Worm (Caenorhabditis elegans) whole organism, L4/young adult: Measurements from ENCODE around the gene fbxa-43.
"Not testable (repeated sequence)": the region's sequence is repeated elsewhere in the genome, so short reads cannot be mapped to it uniquely, and the experiment has no call there.

Source experiments
- W03F9.2 ChIP-seq: fragments of 150-350 bp; optimal IDR thresholded peaks from 2 replicates; lab custom pipeline; 2014; ENCODE audit warnings: missing biosample characterization, missing genetic modification characterization
- dao-5 ChIP-seq: sonication (generic microtip); optimal IDR thresholded peaks from 2 replicates; lab custom pipeline; 2016; ENCODE audit warnings: missing genotype, missing genetic modification characterization, moderate library complexity, missing compliant biosample characterization
- him-1 ChIP-seq: sonication (generic microtip); optimal IDR thresholded peaks from 2 replicates; lab custom pipeline; 2016; ENCODE audit warnings: missing genotype, missing genetic modification reagents, missing genetic modification characterization, missing compliant biosample characterization

Gene fbxa-43

DNA sequence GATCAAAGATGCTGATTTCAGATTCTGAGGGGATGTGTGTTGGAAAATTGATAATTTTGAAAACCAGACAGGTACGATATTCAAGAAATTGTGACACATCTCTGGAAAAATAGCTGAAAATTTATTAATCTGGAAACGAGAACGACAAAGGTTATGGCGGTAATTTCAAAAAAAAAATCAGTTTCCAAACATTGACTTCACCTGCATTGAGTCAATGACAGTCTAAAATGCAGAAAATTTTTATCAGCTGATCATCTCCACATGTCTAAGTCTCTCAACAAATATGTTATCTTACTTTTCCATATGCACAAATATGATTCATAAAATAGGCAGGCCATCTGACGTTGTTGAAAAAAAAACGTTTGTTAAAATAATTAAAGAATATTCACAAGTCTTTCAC is 13.3 kb upstream of the fbxa-43 start, which contains the start of gene fbxa-48:
Gene fbxa-48 (minus strand): TSS at position 101 of the 400 bp plus-strand sequence.
- no peak for TF ChIP-seq him-1 (tag; lab: Kevin White, UChicago)
- no peak for TF ChIP-seq dao-5 (tag; lab: Kevin White, UChicago)
- no peak for TF ChIP-seq W03F9.2 (tag; lab: Kevin White, UChicago)

DNA sequence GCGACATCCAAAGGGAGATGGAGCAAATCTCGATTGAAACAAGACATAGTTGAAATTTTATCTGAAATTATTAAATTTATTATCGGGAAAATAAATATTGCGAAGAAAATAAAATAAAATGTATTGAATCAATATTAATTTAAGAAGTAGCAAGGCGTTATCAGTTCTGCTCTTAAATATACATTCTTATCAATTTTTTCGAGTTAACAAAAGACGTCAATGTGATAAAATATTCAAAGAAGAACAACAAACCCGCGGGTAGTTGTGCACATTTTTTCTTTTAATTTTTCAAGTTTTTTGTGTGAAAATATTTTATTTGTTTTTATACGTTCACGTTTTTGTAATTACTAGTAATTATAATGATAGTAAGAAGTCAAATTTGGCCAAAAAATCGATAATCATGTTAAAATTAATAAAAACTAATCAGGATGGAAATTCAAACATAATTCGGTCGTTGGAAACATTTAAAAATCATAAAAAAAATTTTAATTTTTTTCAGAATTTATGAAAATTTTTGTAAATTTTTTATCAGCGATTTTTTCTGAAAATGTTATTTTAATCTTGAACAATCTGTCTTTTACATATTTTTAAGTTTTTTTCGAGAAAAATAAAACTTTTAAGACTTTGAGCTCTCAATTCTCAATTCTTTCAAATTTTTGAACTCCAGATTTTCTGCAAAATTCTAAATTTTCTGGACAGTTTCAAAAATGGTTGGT is 7.4 kb upstream of the fbxa-43 start, which contains the start of gene fbxa-9:
Gene fbxa-9 (plus strand): TSS at position 666 of the 716 bp plus-strand sequence.
- TF ChIP-seq W03F9.2 (tag; lab: Kevin White, UChicago) (no peak), dao-5 (tag; lab: Kevin White, UChicago) (no peak), him-1 (tag; lab: Kevin White, UChicago) (no peak)

DNA sequence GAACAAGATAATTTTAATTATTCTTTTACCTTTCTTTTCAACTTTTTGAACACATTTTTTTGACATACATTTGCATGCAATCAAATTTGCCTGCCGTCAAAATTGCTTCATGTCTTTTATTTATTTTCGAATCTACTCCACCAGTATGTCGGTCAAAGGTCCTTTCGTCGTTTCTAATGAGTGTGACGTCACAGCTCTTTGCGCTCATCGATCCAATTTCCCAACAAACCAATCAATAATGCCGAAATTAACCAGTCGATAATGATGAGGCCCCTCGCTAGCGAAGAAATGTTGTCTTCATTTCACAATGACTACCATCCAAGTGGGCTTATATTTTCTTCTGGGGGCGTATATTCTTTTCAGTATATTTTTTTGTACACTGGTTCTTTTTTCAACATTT is 4.2 kb upstream of the fbxa-43 start, which contains the start of gene Y54F10BM.6:
Gene Y54F10BM.6 (plus strand): TSS at position 301 of the 400 bp plus-strand sequence.
- no peak for TF ChIP-seq W03F9.2 (tag; lab: Kevin White, UChicago)
- no peak for TF ChIP-seq him-1 (tag; lab: Kevin White, UChicago)
- TF ChIP-seq dao-5 (tag; lab: Kevin White, UChicago): no peak

DNA sequence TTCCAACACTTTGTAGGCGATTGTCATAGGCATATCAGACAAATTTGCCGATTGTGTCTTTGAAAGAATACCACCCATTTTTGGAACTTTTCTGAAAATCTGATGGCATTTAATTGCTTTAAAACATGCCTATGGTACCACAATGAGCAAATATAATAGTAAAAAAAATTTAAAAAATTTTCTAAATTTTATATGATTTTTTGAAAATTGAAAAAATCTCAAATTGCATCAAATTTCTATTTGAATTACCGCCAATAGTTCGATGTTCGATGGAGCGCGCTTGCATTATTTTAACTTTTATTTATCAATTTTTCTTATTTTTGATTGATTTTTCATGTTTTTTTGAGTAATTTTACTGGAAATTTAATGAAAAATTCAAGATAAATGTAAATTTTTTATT is 2.6 kb upstream of the fbxa-43 start, which contains the start of gene fbxa-42:
Gene fbxa-42 (minus strand): TSS at position 101 of the 400 bp plus-strand sequence.
- TF ChIP-seq W03F9.2, him-1, dao-5 (tag; lab: Kevin White, UChicago): not testable (repeated sequence)

DNA sequence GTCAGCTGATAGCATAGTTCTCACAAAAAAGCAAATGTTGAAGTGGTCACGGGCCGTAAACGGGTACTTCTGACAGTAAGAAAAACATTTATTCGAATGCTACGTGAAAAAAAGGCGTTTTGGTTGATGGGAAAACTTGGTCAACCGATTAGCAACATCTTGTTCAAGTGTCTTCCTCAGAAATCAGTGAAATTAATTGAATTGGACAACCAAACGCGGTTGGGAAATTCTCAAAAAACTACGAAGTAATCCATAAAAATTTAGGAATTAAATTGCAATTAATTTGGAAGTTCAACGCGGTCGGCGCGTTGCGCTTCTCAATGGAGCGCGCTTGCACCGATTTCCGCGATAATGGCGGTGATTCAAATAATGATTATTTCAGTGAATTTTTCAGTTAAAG is 566 bp upstream of the fbxa-43 start:
- TF ChIP-seq him-1 (tag; lab: Kevin White, UChicago) (no peak), dao-5 (tag; lab: Kevin White, UChicago) (no peak), W03F9.2 (tag; lab: Kevin White, UChicago) (no peak)

DNA sequence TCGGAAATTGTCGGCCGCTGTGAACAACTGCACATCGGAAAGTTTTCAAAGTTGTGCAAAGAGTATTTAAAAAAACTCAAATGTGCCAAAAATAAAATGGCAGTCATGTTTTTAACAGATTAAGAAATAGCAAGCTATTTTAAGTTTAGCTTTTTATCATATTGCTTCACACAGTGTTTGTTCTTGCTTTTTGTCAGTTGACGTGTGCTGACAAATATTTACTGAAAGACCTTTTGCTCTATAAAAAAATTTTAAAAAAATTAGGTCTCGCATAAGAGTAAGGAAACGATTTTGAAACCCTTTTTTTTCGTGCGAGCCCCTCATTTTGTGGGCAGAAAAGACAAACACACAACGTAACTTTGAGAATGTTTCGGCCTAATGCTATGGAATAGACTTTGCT is 3.2 kb downstream of the fbxa-43 start, which contains the start of gene fbxa-71:
Gene fbxa-71 (plus strand): TSS at position 301 of the 400 bp plus-strand sequence.
- TF ChIP-seq dao-5 (tag; lab: Kevin White, UChicago) (no peak), W03F9.2 (tag; lab: Kevin White, UChicago) (no peak), him-1 (tag; lab: Kevin White, UChicago) (no peak)

DNA sequence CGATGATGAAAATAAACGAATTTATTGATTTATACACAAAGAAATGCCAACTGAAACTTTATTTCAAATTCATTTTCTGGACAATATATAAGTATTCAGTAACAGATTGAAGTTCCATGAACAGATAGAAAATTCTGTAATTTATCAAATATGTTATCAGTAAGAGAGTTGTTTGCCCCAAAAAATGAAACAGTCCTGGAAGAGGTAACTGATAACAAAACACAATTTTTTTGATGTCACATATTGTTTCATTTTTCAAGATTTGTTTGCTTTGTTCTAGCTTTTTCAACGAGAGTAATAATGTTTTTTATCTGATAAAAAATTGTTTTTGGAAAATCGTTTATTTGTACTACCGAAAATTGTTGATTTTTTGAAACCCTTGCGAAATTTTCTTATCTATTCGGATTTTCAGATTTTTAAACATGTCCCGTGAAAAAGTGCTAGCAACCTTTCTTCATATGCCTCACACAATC is 5.7 kb downstream of the fbxa-43 start, which contains the start of gene fbxa-73:
Gene fbxa-73 (plus strand): TSS at position 423 of the 473 bp plus-strand sequence.
- TF ChIP-seq dao-5 (tag; lab: Kevin White, UChicago): no peak
- no peak for TF ChIP-seq him-1 (tag; lab: Kevin White, UChicago)
- TF ChIP-seq W03F9.2 (tag; lab: Kevin White, UChicago): no peak

DNA sequence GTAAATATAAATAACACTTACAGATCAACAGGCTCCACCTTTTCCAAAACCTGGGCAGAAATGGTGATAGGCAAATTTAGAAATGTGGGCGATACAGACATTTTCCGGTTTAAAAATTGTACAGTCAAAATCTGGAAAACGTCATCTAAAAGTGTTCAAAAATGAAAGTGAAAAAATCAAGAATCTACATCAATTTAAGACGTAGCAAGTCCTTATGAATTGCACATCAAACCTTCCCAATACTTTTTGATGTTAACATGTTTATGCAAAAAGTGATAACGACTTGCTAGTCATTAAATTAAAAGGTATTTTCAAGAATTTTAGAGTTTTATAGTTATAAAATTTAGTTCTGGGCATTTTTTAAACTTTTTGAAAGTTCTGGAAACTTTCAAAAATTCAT is 7.4 kb downstream of the fbxa-43 start, which contains the start of gene fbxa-7:
Gene fbxa-7 (minus strand): TSS at position 101 of the 400 bp plus-strand sequence.
- no peak for TF ChIP-seq dao-5 (tag; lab: Kevin White, UChicago)
- TF ChIP-seq W03F9.2 (tag; lab: Kevin White, UChicago): no peak
- no peak for TF ChIP-seq him-1 (tag; lab: Kevin White, UChicago)

DNA sequence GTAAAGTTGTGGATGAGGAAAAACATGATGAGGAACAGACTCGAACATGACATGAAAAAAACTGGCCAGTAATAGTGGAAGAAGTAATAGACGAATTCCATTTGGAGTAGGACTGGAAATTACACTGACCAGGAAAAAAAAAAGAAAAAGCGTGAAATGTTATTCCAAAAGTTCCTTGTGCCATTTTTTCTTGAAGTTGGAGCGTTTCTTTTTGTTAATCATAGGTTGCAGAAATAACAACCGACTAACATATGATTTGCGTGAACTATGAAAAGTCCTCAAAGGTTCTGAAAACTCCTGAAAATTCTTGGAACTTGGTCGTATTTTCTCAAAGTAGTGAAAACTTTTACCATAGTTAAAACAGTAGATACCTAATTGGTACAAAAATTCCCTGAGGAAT is 13.0 kb downstream of the fbxa-43 start, which contains the start of gene srd-67:
Gene srd-67 (minus strand): TSS at position 101 of the 400 bp plus-strand sequence.
- TF ChIP-seq W03F9.2 (tag; lab: Kevin White, UChicago) (no peak), him-1 (tag; lab: Kevin White, UChicago) (no peak)

DNA sequence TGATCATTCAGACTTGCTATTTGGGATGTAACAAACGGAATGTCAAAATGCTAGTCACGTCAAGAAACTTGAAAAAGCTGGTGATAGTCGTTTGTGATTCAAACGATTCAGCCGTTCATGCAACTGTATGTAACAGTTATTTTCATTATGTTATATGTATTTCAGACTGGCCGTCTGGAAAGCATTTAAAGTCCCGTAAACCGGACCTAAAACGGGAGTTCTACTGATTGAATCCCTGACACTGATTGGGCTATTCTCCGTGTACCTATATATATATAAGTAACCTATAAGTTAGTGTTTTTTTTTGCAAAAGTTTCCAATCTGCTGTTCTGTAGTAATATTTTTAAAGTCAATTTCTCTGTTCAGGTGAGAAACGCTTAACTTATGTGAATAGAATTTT is 15.1 kb downstream of the fbxa-43 start:
- TF ChIP-seq him-1 (tag; lab: Kevin White, UChicago) (no peak), W03F9.2 (tag; lab: Kevin White, UChicago) (no peak), dao-5 (tag; lab: Kevin White, UChicago) (no peak)

DNA sequence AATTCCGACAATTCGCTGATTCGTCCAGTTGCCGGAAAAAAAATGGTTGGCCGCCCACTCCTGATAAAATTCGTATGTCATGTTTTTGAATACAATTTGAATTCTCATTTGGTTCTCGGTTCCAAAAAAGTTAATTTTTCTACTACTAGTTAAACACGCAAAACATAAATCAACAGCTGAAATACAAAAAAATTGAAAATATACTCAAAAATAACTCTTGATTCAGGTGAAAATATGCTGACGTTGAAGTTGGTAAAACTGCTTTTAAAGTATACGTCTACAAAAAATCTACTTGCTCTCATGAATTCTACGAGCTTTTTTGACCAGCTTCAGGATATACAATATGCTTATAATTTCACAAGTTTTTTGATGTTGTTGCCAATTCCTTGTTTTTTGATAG is 18.3 kb downstream of the fbxa-43 start, which contains the start of gene srz-56:
Gene srz-56 (plus strand): TSS at position 301 of the 400 bp plus-strand sequence.
- TF ChIP-seq dao-5 (tag; lab: Kevin White, UChicago) (no peak), W03F9.2 (tag; lab: Kevin White, UChicago) (no peak), him-1 (tag; lab: Kevin White, UChicago) (no peak)

DNA sequence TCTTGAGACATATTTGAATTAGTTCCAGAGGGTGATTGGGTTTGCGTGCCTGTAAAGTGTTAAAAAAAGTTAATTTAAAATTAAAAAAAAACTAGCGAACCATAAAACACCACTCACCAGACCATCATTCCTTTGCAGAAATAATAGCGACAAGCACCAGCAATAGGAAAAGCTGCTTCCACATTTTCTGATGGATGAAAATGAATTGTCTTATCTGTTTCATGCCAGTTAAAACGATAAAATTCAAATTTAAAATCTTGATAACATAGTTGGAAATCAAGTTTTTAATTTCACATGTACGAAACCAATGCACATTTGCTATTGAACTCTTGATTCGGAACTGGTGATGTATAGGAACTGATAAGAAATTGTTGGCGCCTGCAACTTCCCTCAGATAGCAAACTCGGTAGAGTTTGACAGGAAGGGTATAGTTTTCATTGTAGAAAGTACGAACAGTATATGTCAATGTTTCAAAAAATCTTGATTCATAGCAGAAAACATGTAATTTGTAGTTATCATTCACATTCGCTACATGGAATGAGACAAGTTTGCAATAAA is 19.1 kb downstream of the fbxa-43 start, which contains the start of gene C39B5.10:
Gene C39B5.10 (minus strand): TSS at position 51 of the 558 bp plus-strand sequence.
- TF ChIP-seq him-1 (tag; lab: Kevin White, UChicago): no peak
- no peak for TF ChIP-seq W03F9.2 (tag; lab: Kevin White, UChicago)
- TF ChIP-seq dao-5 (tag; lab: Kevin White, UChicago): no peak
